Fruit fly (Drosophila melanogaster) whole organism, embryonic: ENCODE measurements around the gene APP-BP1.
A peak's percentile ranks its signal among the peaks of the same experiment; 100 is the strongest.

Source experiments
- Abd-B ChIP-seq: fragments of 200-800 bp; sonication (Bioruptor generic); optimal IDR thresholded peaks from 2 replicates; lab custom pipeline; 2018; ENCODE audit warnings: missing biosample characterization, mild to moderate bottlenecking, missing genetic modification characterization, moderate library complexity
- B-H1 ChIP-seq: fragments of 200-800 bp; sonication (Bioruptor generic); IDR thresholded peaks from 3 replicates; pipeline ENCODE4 v1.3.6; 2022; ENCODE audit warnings: missing biosample characterization, missing genetic modification characterization
- BEAF-32 ChIP-seq: fragments of 200-800 bp; sonication (Bioruptor generic); optimal IDR thresholded peaks from 3 replicates; lab custom pipeline; 2017; ENCODE audit warnings: missing biosample characterization, missing genetic modification characterization, mild to moderate bottlenecking, moderate library complexity, missing genetic modification reagents
- CG10321 ChIP-seq: fragments of 200-800 bp; sonication (Bioruptor generic); IDR thresholded peaks from 2 replicates; pipeline ENCODE4 v1.3.6; 2022; ENCODE audit warnings: missing biosample characterization, missing genetic modification characterization
- CG11085 ChIP-seq: fragments of 200-800 bp; sonication (Bioruptor generic); IDR thresholded peaks from 2 replicates; pipeline ENCODE4 v1.3.6; 2022; ENCODE audit warnings: missing biosample characterization, missing genetic modification characterization
- CG12942 ChIP-seq: fragments of 200-800 bp; sonication (Bioruptor generic); optimal IDR thresholded peaks from 3 replicates; lab custom pipeline; 2016; ENCODE audit warnings: missing biosample characterization, missing genetic modification characterization
- CG13424 ChIP-seq: fragments of 200-800 bp; sonication (Bioruptor generic); optimal IDR thresholded peaks from 2 replicates; lab custom pipeline; 2019; ENCODE audit warnings: missing biosample characterization, mild to moderate bottlenecking, missing genetic modification characterization, moderate library complexity
- CG14860 ChIP-seq: fragments of 200-800 bp; sonication (Bioruptor generic); IDR thresholded peaks from 3 replicates; pipeline ENCODE4 v1.3.6; 2022; ENCODE audit warnings: missing biosample characterization, missing genetic modification characterization; ENCODE audit not compliant: partially characterized antibody
- CG15011 ChIP-seq: fragments of 200-800 bp; sonication (Bioruptor generic); optimal IDR thresholded peaks from 3 replicates; lab custom pipeline; 2018; ENCODE audit warnings: missing biosample characterization, mild to moderate bottlenecking, missing genetic modification characterization
- CG3407 ChIP-seq: fragments of 200-800 bp; sonication (Bioruptor generic); optimal IDR thresholded peaks from 2 replicates; lab custom pipeline; 2018; ENCODE audit warnings: missing biosample characterization, mild to moderate bottlenecking, missing genetic modification characterization
- CG4404 ChIP-seq: fragments of 200-800 bp; sonication (Bioruptor generic); IDR thresholded peaks from 2 replicates; pipeline ENCODE4 v1.3.6; 2022; ENCODE audit warnings: missing biosample characterization, missing genetic modification characterization
- CG6175 ChIP-seq: fragments of 200-800 bp; sonication (Bioruptor generic); IDR thresholded peaks from 3 replicates; pipeline ENCODE4 v1.3.6; 2022; ENCODE audit warnings: missing biosample characterization, missing genetic modification characterization
- CG7556 ChIP-seq: fragments of 200-800 bp; sonication (Bioruptor generic); optimal IDR thresholded peaks from 2 replicates; lab custom pipeline; 2017; ENCODE audit warnings: missing biosample characterization, mild to moderate bottlenecking, missing genetic modification characterization
- CG7963 ChIP-seq: fragments of 200-800 bp; sonication (Bioruptor generic); IDR thresholded peaks from 3 replicates; pipeline ENCODE4 v1.3.6; 2022; ENCODE audit warnings: missing biosample characterization, missing genetic modification characterization; ENCODE audit not compliant: partially characterized antibody
- CG8388 ChIP-seq: fragments of 200-800 bp; sonication (Bioruptor generic); optimal IDR thresholded peaks from 2 replicates; lab custom pipeline; 2019; ENCODE audit warnings: missing biosample characterization, mild to moderate bottlenecking, missing genetic modification characterization, moderate library complexity
- Camta ChIP-seq: fragments of 200-800 bp; sonication (Bioruptor generic); optimal IDR thresholded peaks from 2 replicates; lab custom pipeline; 2016; ENCODE audit warnings: missing biosample characterization, missing genetic modification characterization
- GATAe ChIP-seq: fragments of 200-800 bp; sonication (Bioruptor generic); conservative IDR thresholded peaks from 2 replicates; pipeline ENCODE4 v1.3.6; 2022; ENCODE audit warnings: missing biosample characterization, missing genetic modification characterization
- Gug ChIP-seq: fragments of 200-800 bp; sonication (Bioruptor generic); IDR thresholded peaks from 4 replicates; pipeline ENCODE4 v1.3.6; 2022; ENCODE audit warnings: missing biosample characterization, missing genetic modification characterization
- HHEX ChIP-seq: fragments of 200-800 bp; sonication (Bioruptor generic); optimal IDR thresholded peaks from 3 replicates; lab custom pipeline; 2017; ENCODE audit warnings: missing biosample characterization, mild to moderate bottlenecking, missing genetic modification characterization, missing genetic modification reagents
- HLH3B ChIP-seq: fragments of 200-800 bp; sonication (Bioruptor generic); IDR thresholded peaks from 2 replicates; pipeline ENCODE4 v1.3.6; 2022; ENCODE audit warnings: missing biosample characterization, missing genetic modification characterization
- Hey ChIP-seq: fragments of 200-800 bp; sonication (Bioruptor generic); optimal IDR thresholded peaks from 3 replicates; lab custom pipeline; 2018; ENCODE audit warnings: missing biosample characterization, mild to moderate bottlenecking, missing genetic modification characterization
- Hr51 ChIP-seq, 2 experiments: fragments of 200-800 bp; sonication (Bioruptor generic); optimal IDR thresholded peaks; 2 replicates in 1 of 2; 3 replicates in 1 of 2; lab custom pipeline; 2016 to 2018; ENCODE audit warnings: missing biosample characterization in 2 of 2, missing genetic modification characterization in 2 of 2, mild to moderate bottlenecking in 1 of 2, moderate library complexity in 1 of 2
- Lpt ChIP-seq: fragments of >200 bp; optimal IDR thresholded peaks from 2 replicates; lab custom pipeline; 2018; ENCODE audit warnings: missing biosample characterization, missing genetic modification characterization
- Max ChIP-seq: fragments of 200-800 bp; sonication (Bioruptor generic); optimal IDR thresholded peaks from 2 replicates; lab custom pipeline; 2016; ENCODE audit warnings: missing biosample characterization, mild to moderate bottlenecking, missing genetic modification characterization
- Mes4 ChIP-seq: fragments of 200-800 bp; sonication (Bioruptor generic); optimal IDR thresholded peaks from 2 replicates; lab custom pipeline; 2016; ENCODE audit warnings: missing biosample characterization, missing genetic modification characterization
- Side ChIP-seq: fragments of 200-800 bp; sonication (Bioruptor generic); optimal IDR thresholded peaks from 2 replicates; lab custom pipeline; 2016; ENCODE audit warnings: missing biosample characterization, missing genetic modification characterization
- YL-1 ChIP-seq: fragments of 200-800 bp; sonication (Bioruptor generic); optimal IDR thresholded peaks from 3 replicates; lab custom pipeline; 2017; ENCODE audit warnings: missing biosample characterization, mild to moderate bottlenecking, missing genetic modification characterization
- amos ChIP-seq: fragments of 200-800 bp; sonication (Bioruptor generic); IDR thresholded peaks from 2 replicates; pipeline ENCODE4 v1.3.6; 2022; ENCODE audit warnings: missing biosample characterization, missing genetic modification characterization; ENCODE audit not compliant: partially characterized antibody
- bab2 ChIP-seq: fragments of 200-800 bp; sonication (Bioruptor generic); optimal IDR thresholded peaks from 2 replicates; lab custom pipeline; 2016; ENCODE audit warnings: missing biosample characterization, missing genetic modification characterization
- cg ChIP-seq: fragments of 200-800 bp; sonication (Bioruptor generic); optimal IDR thresholded peaks from 3 replicates; lab custom pipeline; 2019; ENCODE audit warnings: missing biosample characterization, mild to moderate bottlenecking, missing genetic modification characterization, moderate library complexity
- chinmo ChIP-seq: fragments of 200-800 bp; sonication (Bioruptor generic); IDR thresholded peaks from 4 replicates; pipeline ENCODE4 v1.3.6; 2022; ENCODE audit warnings: missing biosample characterization, missing genetic modification characterization; ENCODE audit not compliant: partially characterized antibody
- da ChIP-seq: fragments of 200-800 bp; sonication (Bioruptor generic); optimal IDR thresholded peaks from 2 replicates; lab custom pipeline; 2016; ENCODE audit warnings: missing biosample characterization, missing genetic modification characterization
- dmrt11E ChIP-seq: fragments of 200-800 bp; sonication (Bioruptor generic); optimal IDR thresholded peaks from 3 replicates; lab custom pipeline; 2018; ENCODE audit warnings: missing biosample characterization, mild to moderate bottlenecking, missing genetic modification characterization, moderate library complexity
- dysf ChIP-seq: fragments of 200-800 bp; sonication (Bioruptor generic); IDR thresholded peaks from 3 replicates; pipeline ENCODE4 v1.3.6; 2022; ENCODE audit warnings: missing biosample characterization, missing genetic modification characterization
- ewg ChIP-seq: fragments of 200-800 bp; sonication (Bioruptor generic); optimal IDR thresholded peaks from 3 replicates; lab custom pipeline; 2017; ENCODE audit warnings: mild to moderate bottlenecking, missing biosample characterization, missing genetic modification reagents, missing genetic modification characterization
- eyg ChIP-seq: fragments of 200-800 bp; sonication (Bioruptor generic); optimal IDR thresholded peaks from 3 replicates; lab custom pipeline; 2016; ENCODE audit warnings: missing biosample characterization, missing genetic modification characterization
- ftz-f1 ChIP-seq: fragments of 200-800 bp; sonication (Bioruptor generic); optimal IDR thresholded peaks from 2 replicates; lab custom pipeline; 2016; ENCODE audit warnings: missing biosample characterization, missing genetic modification characterization
- hb ChIP-seq: fragments of 200-800 bp; sonication (Bioruptor generic); IDR thresholded peaks from 3 replicates; pipeline ENCODE4 v1.3.6; 2022; ENCODE audit warnings: missing biosample characterization, missing genetic modification characterization; ENCODE audit not compliant: partially characterized antibody
- ken ChIP-seq: fragments of 200-800 bp; sonication (Bioruptor generic); IDR thresholded peaks from 3 replicates; pipeline ENCODE4 v1.3.6; 2022; ENCODE audit warnings: missing biosample characterization, missing genetic modification characterization
- lola ChIP-seq, 3 experiments: fragments of >200 bp in 2 of 3; fragments of 200-800 bp in 1 of 3; sonication (Bioruptor generic) in 1 of 3; optimal IDR thresholded peaks; 2 replicates each; lab custom pipeline; 2017 to 2019; ENCODE audit warnings: missing biosample characterization in 3 of 3, missing genetic modification characterization in 3 of 3, mild to moderate bottlenecking in 1 of 3, moderate library complexity in 1 of 3
- nerfin-2 ChIP-seq: fragments of 200-800 bp; sonication (Bioruptor generic); IDR thresholded peaks from 2 replicates; pipeline ENCODE4 v1.3.6; 2022; ENCODE audit warnings: missing biosample characterization, missing genetic modification characterization; ENCODE audit not compliant: partially characterized antibody
- nmo ChIP-seq: fragments of 200-800 bp; sonication (Bioruptor generic); optimal IDR thresholded peaks from 2 replicates; lab custom pipeline; 2018; ENCODE audit warnings: missing biosample characterization, mild to moderate bottlenecking, missing genetic modification characterization, moderate library complexity
- sens-2 ChIP-seq: fragments of 200-800 bp; sonication (Bioruptor generic); IDR thresholded peaks from 2 replicates; pipeline ENCODE4 v1.3.6; 2022; ENCODE audit warnings: missing biosample characterization, missing genetic modification characterization
- seq ChIP-seq: fragments of 200-800 bp; sonication (Bioruptor generic); IDR thresholded peaks from 2 replicates; pipeline ENCODE4 v1.3.6; 2022; ENCODE audit warnings: missing biosample characterization, missing genetic modification characterization
- sim ChIP-seq: fragments of 200-800 bp; sonication (Bioruptor generic); IDR thresholded peaks from 2 replicates; pipeline ENCODE4 v1.3.6; 2022; ENCODE audit warnings: missing biosample characterization, missing genetic modification characterization
- so ChIP-seq: fragments of 200-800 bp; sonication (Bioruptor generic); IDR thresholded peaks from 3 replicates; pipeline ENCODE4 v1.3.6; 2022; ENCODE audit warnings: missing biosample characterization, missing genetic modification characterization
- sug ChIP-seq: fragments of 200-800 bp; optimal IDR thresholded peaks from 2 replicates; lab custom pipeline; 2019; ENCODE audit warnings: missing biosample characterization, mild to moderate bottlenecking, missing genetic modification characterization, moderate library complexity
- tio ChIP-seq: fragments of 200-800 bp; sonication (Bioruptor generic); optimal IDR thresholded peaks from 2 replicates; lab custom pipeline; 2017; ENCODE audit warnings: missing biosample characterization, missing genetic modification characterization, inconsistent platforms
- ttk ChIP-seq: fragments of 200-800 bp; sonication (Bioruptor generic); IDR thresholded peaks from 2 replicates; pipeline ENCODE4 v2.1.2; 2022; ENCODE audit warnings: missing biosample characterization, missing genetic modification characterization

APP-BP1 gene

dm6 chr3L:11096195-11096908 lies 1.9 kb upstream of the APP-BP1 start, which contains the start of the genes CG46439, Iyd and CG33947 (continued):
- TF ChIP-seq ttk (GFP tag; lab: Robert Waterston, UW): no peak
- no peak for TF ChIP-seq bab2
- no peak for TF ChIP-seq Abd-B (GFP tag; lab: Kevin White, UChicago)
- TF ChIP-seq HLH3B (GFP tag; lab: Robert Waterston, UW): no peak
- TF ChIP-seq dysf (GFP tag; lab: Robert Waterston, UW): no peak
- TF ChIP-seq CG8388 (GFP tag; lab: Kevin White, UChicago): no peak
- TF ChIP-seq CG13424 (tag; lab: Kevin White, UChicago): no peak
- TF ChIP-seq sug (tag; lab: Kevin White, UChicago): peak; percentile 11
- TF ChIP-seq sim (GFP tag; lab: Robert Waterston, UW): no peak
- TF ChIP-seq YL-1: no peak
- TF ChIP-seq hb (GFP tag; lab: Robert Waterston, UW): no peak
- TF ChIP-seq B-H1 (GFP tag; lab: Robert Waterston, UW): no peak
- TF ChIP-seq Side (GFP tag; lab: Kevin White, UChicago): no peak
- TF ChIP-seq tio: no peak
- no peak for TF ChIP-seq Gug (GFP tag; lab: Robert Waterston, UW)
- TF ChIP-seq CG11085 (GFP tag; lab: Robert Waterston, UW): no peak
- peak; percentile 40; the same call in 1 of the 3 replicates for TF ChIP-seq so (GFP tag; lab: Robert Waterston, UW)
- TF ChIP-seq da (GFP tag; lab: Kevin White, UChicago): no peak
- no peak for TF ChIP-seq CG3407 (GFP tag; lab: Kevin White, UChicago)
- TF ChIP-seq CG7556 (GFP tag; lab: Kevin White, UChicago): peak; percentile 24
- no peak for TF ChIP-seq CG15011 (GFP tag; lab: Kevin White, UChicago)
- TF ChIP-seq CG6175 (GFP tag; lab: Robert Waterston, UW): no peak
- TF ChIP-seq BEAF-32 (GFP tag; lab: Kevin White, UChicago): no peak
- no peak for TF ChIP-seq amos (GFP tag; lab: Robert Waterston, UW)
- no peak for TF ChIP-seq seq
- TF ChIP-seq eyg (GFP tag; lab: Kevin White, UChicago): no peak
- TF ChIP-seq Camta: no peak
- no peak for TF ChIP-seq dmrt11E (tag; lab: Kevin White, UChicago)
- TF ChIP-seq nmo: no peak
- no peak for TF ChIP-seq CG10321 (GFP tag; lab: Robert Waterston, UW)
- no peak for TF ChIP-seq Lpt (GFP tag; lab: Kevin White, UChicago)
- TF ChIP-seq Hey (tag; lab: Kevin White, UChicago): no peak
- TF ChIP-seq HHEX (GFP tag; lab: Kevin White, UChicago): no peak
- 0 out of 3 replicates have a peak, but pooled peaks have one; percentile 19 for TF ChIP-seq ken
- TF ChIP-seq chinmo (GFP tag; lab: Robert Waterston, UW): 0 out of 4 replicates have a peak, but pooled peaks have one; percentile 76
- TF ChIP-seq CG12942 (GFP tag; lab: Kevin White, UChicago): no peak
- peak; percentile 82 for TF ChIP-seq ftz-f1 (GFP tag; lab: Kevin White, UChicago)
- no peak for TF ChIP-seq ewg
- no peak for TF ChIP-seq Max
- no peak for TF ChIP-seq nerfin-2 (GFP tag; lab: Robert Waterston, UW)
- TF ChIP-seq CG7963 (GFP tag; lab: Robert Waterston, UW): no peak
- no peak for TF ChIP-seq Mes4 (GFP tag; lab: Kevin White, UChicago)
- no peak for TF ChIP-seq CG4404
- no peak for TF ChIP-seq GATAe (GFP tag; lab: Robert Waterston, UW)
- no peak for TF ChIP-seq cg (GFP tag; lab: Kevin White, UChicago)
- TF ChIP-seq sens-2: no peak
- peak in 1 of 2 experiments; percentile 12 for TF ChIP-seq Hr51 (GFP tag; optimal IDR thresholded peaks at IDR 0.05; lab: Kevin White, UChicago)
- TF ChIP-seq lola (GFP tag; optimal IDR thresholded peaks at IDR 0.05; lab: Kevin White, UChicago): no peak
- no peak for TF ChIP-seq CG14860 (GFP tag; lab: Robert Waterston, UW)
